Fruit fly (Drosophila melanogaster) whole organism, embryonic: ENCODE measurements around the gene Cpr73D.
A peak's percentile ranks its signal among the peaks of the same experiment; 100 is the strongest.

Experiments used
- Aef1 ChIP-seq: fragments of 200-800 bp; sonication (Bioruptor generic); IDR thresholded peaks from 3 replicates; pipeline ENCODE4 v1.3.6; 2022; ENCODE audit warnings: missing biosample characterization, missing genetic modification characterization
- CG11398 ChIP-seq: fragments of 200-800 bp; sonication (Bioruptor generic); optimal IDR thresholded peaks from 2 replicates; lab custom pipeline; 2016; ENCODE audit warnings: missing biosample characterization, missing genetic modification characterization
- CG12104 ChIP-seq: fragments of 200-800 bp; sonication (Bioruptor generic); optimal IDR thresholded peaks from 3 replicates; lab custom pipeline; 2016; ENCODE audit warnings: missing biosample characterization, missing genetic modification characterization
- CG14710 ChIP-seq: fragments of 200-800 bp; sonication (Bioruptor generic); optimal IDR thresholded peaks from 3 replicates; lab custom pipeline; 2019; ENCODE audit warnings: missing biosample characterization, mild to moderate bottlenecking, missing genetic modification characterization, moderate library complexity
- CG15601 ChIP-seq: fragments of 200-800 bp; sonication (Bioruptor generic); optimal IDR thresholded peaks from 3 replicates; lab custom pipeline; 2019; ENCODE audit warnings: missing biosample characterization, mild to moderate bottlenecking, missing genetic modification characterization, moderate library complexity
- CG17568 ChIP-seq: fragments of 200-800 bp; sonication (Bioruptor generic); optimal IDR thresholded peaks from 2 replicates; lab custom pipeline; 2018; ENCODE audit warnings: missing biosample characterization, mild to moderate bottlenecking, missing genetic modification characterization, moderate library complexity
- CG18619 ChIP-seq: fragments of 200-800 bp; sonication (Bioruptor generic); optimal IDR thresholded peaks from 3 replicates; lab custom pipeline; 2017; ENCODE audit warnings: missing biosample characterization, mild to moderate bottlenecking, missing genetic modification characterization
- CG2116 ChIP-seq: fragments of 200-800 bp; sonication (Bioruptor generic); optimal IDR thresholded peaks from 3 replicates; lab custom pipeline; 2018; ENCODE audit warnings: missing biosample characterization, mild to moderate bottlenecking, missing genetic modification characterization
- CG2202 ChIP-seq: fragments of 200-800 bp; sonication (Bioruptor generic); optimal IDR thresholded peaks from 2 replicates; lab custom pipeline; 2018; ENCODE audit warnings: missing biosample characterization, mild to moderate bottlenecking, missing genetic modification characterization
- CG3065 ChIP-seq: fragments of 200-800 bp; sonication (Bioruptor generic); optimal IDR thresholded peaks from 2 replicates; lab custom pipeline; 2016; ENCODE audit warnings: missing biosample characterization, missing genetic modification characterization
- CG6791 ChIP-seq: fragments of 200-800 bp; sonication (Bioruptor generic); IDR thresholded peaks from 3 replicates; pipeline ENCODE4 v1.3.6; 2022; ENCODE audit warnings: missing biosample characterization, missing genetic modification characterization; ENCODE audit not compliant: partially characterized antibody
- CG7839 ChIP-seq: fragments of 200-800 bp; sonication (Bioruptor generic); optimal IDR thresholded peaks from 3 replicates; lab custom pipeline; 2018; ENCODE audit warnings: missing biosample characterization, mild to moderate bottlenecking, missing genetic modification characterization, moderate library complexity
- CG9437 ChIP-seq: fragments of 200-800 bp; sonication (Bioruptor generic); optimal IDR thresholded peaks from 2 replicates; lab custom pipeline; 2018; ENCODE audit warnings: missing biosample characterization, mild to moderate bottlenecking, missing genetic modification characterization
- CG9797 ChIP-seq: fragments of 200-800 bp; sonication (Bioruptor generic); optimal IDR thresholded peaks from 3 replicates; lab custom pipeline; 2018; ENCODE audit warnings: missing biosample characterization, mild to moderate bottlenecking, missing genetic modification characterization
- CHES-1-like ChIP-seq: fragments of 200-800 bp; sonication (Bioruptor generic); optimal IDR thresholded peaks from 2 replicates; lab custom pipeline; 2016; ENCODE audit warnings: missing biosample characterization, missing genetic modification characterization
- CoRest ChIP-seq: fragments of 200-800 bp; sonication (Bioruptor generic); optimal IDR thresholded peaks from 3 replicates; lab custom pipeline; 2018; ENCODE audit warnings: missing biosample characterization, mild to moderate bottlenecking, missing genetic modification characterization, moderate library complexity
- Dip3 ChIP-seq: fragments of 200-800 bp; sonication (Bioruptor generic); optimal IDR thresholded peaks from 3 replicates; lab custom pipeline; 2016; ENCODE audit warnings: missing biosample characterization, missing genetic modification characterization
- Doc2 ChIP-seq: fragments of 200-800 bp; sonication (Bioruptor generic); IDR thresholded peaks from 2 replicates; pipeline ENCODE4 v1.3.6; 2022; ENCODE audit warnings: missing biosample characterization, missing genetic modification characterization
- Dp ChIP-seq: fragments of 200-800 bp; sonication (Bioruptor generic); optimal IDR thresholded peaks from 2 replicates; lab custom pipeline; 2018; ENCODE audit warnings: missing biosample characterization, mild to moderate bottlenecking, missing genetic modification characterization, moderate library complexity
- Drgx ChIP-seq: fragments of 200-800 bp; sonication (Bioruptor generic); IDR thresholded peaks from 2 replicates; pipeline ENCODE4 v1.3.6; 2022; ENCODE audit warnings: missing biosample characterization, missing genetic modification characterization
- Gsc ChIP-seq: fragments of 200-800 bp; sonication (Bioruptor generic); IDR thresholded peaks from 2 replicates; pipeline ENCODE4 v1.3.6; 2022; ENCODE audit warnings: missing biosample characterization, missing genetic modification characterization
- HLH3B ChIP-seq: fragments of 200-800 bp; sonication (Bioruptor generic); IDR thresholded peaks from 2 replicates; pipeline ENCODE4 v1.3.6; 2022; ENCODE audit warnings: missing biosample characterization, missing genetic modification characterization
- HLHmδ ChIP-seq: fragments of 200-800 bp; sonication (Bioruptor generic); optimal IDR thresholded peaks from 2 replicates; lab custom pipeline; 2018; ENCODE audit warnings: missing biosample characterization, mild to moderate bottlenecking, missing genetic modification characterization, moderate library complexity
- Hey ChIP-seq: fragments of 200-800 bp; sonication (Bioruptor generic); optimal IDR thresholded peaks from 3 replicates; lab custom pipeline; 2018; ENCODE audit warnings: missing biosample characterization, mild to moderate bottlenecking, missing genetic modification characterization
- HmgD ChIP-seq: fragments of 200-800 bp; sonication (Bioruptor generic); optimal IDR thresholded peaks from 3 replicates; lab custom pipeline; 2016; ENCODE audit warnings: missing biosample characterization, missing genetic modification characterization
- HmgZ ChIP-seq: fragments of 200-800 bp; sonication (Bioruptor generic); optimal IDR thresholded peaks from 2 replicates; lab custom pipeline; 2018; ENCODE audit warnings: missing biosample characterization, mild to moderate bottlenecking, missing genetic modification characterization
- Hr39 ChIP-seq: fragments of >200 bp; optimal IDR thresholded peaks from 2 replicates; lab custom pipeline; 2017
- Kr ChIP-seq: fragments of 200-800 bp; sonication (Bioruptor generic); optimal IDR thresholded peaks from 2 replicates; lab custom pipeline; 2017; ENCODE audit warnings: missing biosample characterization, mild to moderate bottlenecking, missing genetic modification characterization
- Mes4 ChIP-seq: fragments of 200-800 bp; sonication (Bioruptor generic); optimal IDR thresholded peaks from 2 replicates; lab custom pipeline; 2016; ENCODE audit warnings: missing biosample characterization, missing genetic modification characterization
- Myb ChIP-seq: fragments of 200-800 bp; sonication (Bioruptor generic); optimal IDR thresholded peaks from 2 replicates; lab custom pipeline; 2016; ENCODE audit warnings: missing biosample characterization, missing genetic modification characterization
- NK7.1 ChIP-seq: fragments of 200-800 bp; sonication (Bioruptor generic); optimal IDR thresholded peaks from 3 replicates; lab custom pipeline; 2016; ENCODE audit warnings: missing biosample characterization, missing genetic modification characterization
- Nf-YC ChIP-seq: fragments of 200-800 bp; optimal IDR thresholded peaks from 3 replicates; lab custom pipeline; 2019; ENCODE audit warnings: missing biosample characterization, mild to moderate bottlenecking, missing genetic modification characterization, moderate library complexity
- NfI ChIP-seq: fragments of 200-800 bp; sonication (Bioruptor generic); optimal IDR thresholded peaks from 3 replicates; lab custom pipeline; 2018; ENCODE audit warnings: missing biosample characterization, mild to moderate bottlenecking, missing genetic modification characterization, moderate library complexity
- Oli ChIP-seq: fragments of 200-800 bp; sonication (Bioruptor generic); optimal IDR thresholded peaks from 2 replicates; lab custom pipeline; 2018; ENCODE audit warnings: missing biosample characterization, mild to moderate bottlenecking, missing genetic modification characterization, moderate library complexity
- Pdp1 ChIP-seq, 2 experiments: fragments of 200-800 bp; sonication (Bioruptor generic); optimal IDR thresholded peaks; 3 replicates each; lab custom pipeline; 2016; ENCODE audit warnings: missing biosample characterization in 2 of 2, missing genetic modification characterization in 2 of 2, mild to moderate bottlenecking in 1 of 2, moderate library complexity in 1 of 2
- Rfx ChIP-seq: fragments of 200-800 bp; sonication (Bioruptor generic); IDR thresholded peaks from 2 replicates; pipeline ENCODE4 v1.3.6; 2022; ENCODE audit warnings: missing biosample characterization, missing genetic modification characterization
- Sox102F ChIP-seq: fragments of 200-800 bp; sonication (Bioruptor generic); optimal IDR thresholded peaks from 2 replicates; lab custom pipeline; 2018; ENCODE audit warnings: missing biosample characterization, mild to moderate bottlenecking, missing genetic modification characterization, moderate library complexity
- Sry-δ ChIP-seq: fragments of 200-800 bp; sonication (Bioruptor generic); optimal IDR thresholded peaks from 2 replicates; lab custom pipeline; 2016; ENCODE audit warnings: missing biosample characterization, missing genetic modification characterization
- Xbp1 ChIP-seq: fragments of 200-800 bp; sonication (Bioruptor generic); optimal IDR thresholded peaks from 3 replicates; lab custom pipeline; 2016; ENCODE audit warnings: missing biosample characterization, mild to moderate bottlenecking, missing genetic modification characterization
- Xrp1 ChIP-seq: fragments of 200-800 bp; sonication (Bioruptor generic); IDR thresholded peaks from 2 replicates; pipeline ENCODE4 v1.3.6; 2022; ENCODE audit warnings: missing biosample characterization, missing genetic modification characterization
- ato ChIP-seq: fragments of 200-800 bp; sonication (Bioruptor generic); IDR thresholded peaks from 2 replicates; pipeline ENCODE4 v1.3.6; 2022; ENCODE audit warnings: missing biosample characterization, missing genetic modification characterization; ENCODE audit not compliant: partially characterized antibody
- bowl ChIP-seq: fragments of 200-800 bp; sonication (Bioruptor generic); IDR thresholded peaks from 2 replicates; pipeline ENCODE4 v1.3.6; 2022; ENCODE audit warnings: missing biosample characterization, missing genetic modification characterization
- chif ChIP-seq, 2 experiments: fragments of 200-800 bp; sonication (Bioruptor generic); optimal IDR thresholded peaks; 3 replicates each; lab custom pipeline; 2016; ENCODE audit warnings: missing biosample characterization in 2 of 2, missing genetic modification characterization in 2 of 2
- dpn ChIP-seq, 2 experiments: fragments of 200-800 bp; sonication (Bioruptor generic); optimal IDR thresholded peaks; 3 replicates each; lab custom pipeline; 2016; ENCODE audit warnings: missing biosample characterization in 2 of 2, missing genetic modification characterization in 2 of 2
- ind ChIP-seq: fragments of 200-800 bp; sonication (Bioruptor generic); optimal IDR thresholded peaks from 3 replicates; lab custom pipeline; 2016; ENCODE audit warnings: missing biosample characterization, missing genetic modification characterization
- inv ChIP-seq: fragments of 200-800 bp; sonication (Bioruptor generic); IDR thresholded peaks from 2 replicates; pipeline ENCODE4 v1.3.6; 2022; ENCODE audit warnings: missing biosample characterization, missing genetic modification characterization; ENCODE audit not compliant: partially characterized antibody
- lola ChIP-seq, 3 experiments: fragments of >200 bp in 2 of 3; fragments of 200-800 bp in 1 of 3; sonication (Bioruptor generic) in 1 of 3; optimal IDR thresholded peaks; 2 replicates each; lab custom pipeline; 2017 to 2019; ENCODE audit warnings: missing biosample characterization in 3 of 3, missing genetic modification characterization in 3 of 3, mild to moderate bottlenecking in 1 of 3, moderate library complexity in 1 of 3
- nmo ChIP-seq: fragments of 200-800 bp; sonication (Bioruptor generic); optimal IDR thresholded peaks from 2 replicates; lab custom pipeline; 2018; ENCODE audit warnings: missing biosample characterization, mild to moderate bottlenecking, missing genetic modification characterization, moderate library complexity
- pb ChIP-seq: fragments of 200-800 bp; sonication (Bioruptor generic); optimal IDR thresholded peaks from 3 replicates; lab custom pipeline; 2016; ENCODE audit warnings: missing biosample characterization, missing genetic modification characterization
- sens-2 ChIP-seq: fragments of 200-800 bp; sonication (Bioruptor generic); IDR thresholded peaks from 2 replicates; pipeline ENCODE4 v1.3.6; 2022; ENCODE audit warnings: missing biosample characterization, missing genetic modification characterization
- zfh2 ChIP-seq: fragments of 200-800 bp; sonication (Bioruptor generic); optimal IDR thresholded peaks from 2 replicates; lab custom pipeline; 2016; ENCODE audit warnings: missing biosample characterization, missing genetic modification characterization

Gene Cpr73D

DNA sequence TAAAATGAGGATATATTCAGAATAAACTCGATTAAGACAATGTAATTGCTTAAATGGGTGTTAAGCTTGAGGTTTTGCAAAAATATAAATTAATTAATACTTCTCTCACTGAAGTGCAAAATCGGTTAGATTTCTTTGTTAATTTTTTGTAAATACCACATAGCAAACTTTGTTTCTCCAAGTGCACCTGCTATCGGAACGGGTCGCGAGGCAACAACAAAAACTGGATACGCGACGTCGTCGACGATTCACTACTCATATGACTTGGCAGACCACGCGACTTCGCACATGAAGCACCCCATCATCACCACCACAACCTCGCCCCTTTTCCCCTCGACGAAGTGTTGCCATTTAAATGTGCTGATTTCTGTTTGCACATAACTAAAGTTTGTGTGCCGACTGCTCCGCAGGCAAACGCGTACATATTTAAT lies 49.6 kb upstream of the Cpr73D start (continued):
- no peak for TF ChIP-seq HmgD (GFP tag; lab: Kevin White, UChicago)
- TF ChIP-seq CG18619 (GFP tag; lab: Kevin White, UChicago): peak; percentile 13
- TF ChIP-seq CG6791: no peak
- no peak for TF ChIP-seq bowl
- no peak for TF ChIP-seq CG2202 (tag; lab: Kevin White, UChicago)
- no peak for TF ChIP-seq CG2116 (GFP tag; lab: Kevin White, UChicago)
- TF ChIP-seq ato (GFP tag; lab: Robert Waterston, UW): no peak
- no peak for TF ChIP-seq inv
- no peak for TF ChIP-seq HLHmδ (GFP tag; lab: Kevin White, UChicago)
- no peak for TF ChIP-seq Hr39 (lab: Kevin White, UChicago)
- no peak for TF ChIP-seq CHES-1-like
- no peak for TF ChIP-seq sens-2 (GFP tag; lab: Robert Waterston, UW)
- TF ChIP-seq Oli (tag; lab: Kevin White, UChicago): peak; percentile 17
- no peak for TF ChIP-seq chif (GFP tag; optimal IDR thresholded peaks at IDR 0.05; lab: Kevin White, UChicago)
- no peak for TF ChIP-seq CG12104
- TF ChIP-seq dpn (GFP tag; optimal IDR thresholded peaks at IDR 0.05; lab: Kevin White, UChicago): peak in 1 of 2 experiments; percentile 4
- peak in 1 of 2 experiments; percentile 17 for TF ChIP-seq Pdp1 (GFP tag; optimal IDR thresholded peaks at IDR 0.05; lab: Kevin White, UChicago)
- no peak for TF ChIP-seq CG17568 (GFP tag; lab: Kevin White, UChicago)
- no peak for TF ChIP-seq CG14710 (tag; lab: Kevin White, UChicago)
- TF ChIP-seq NfI (GFP tag; lab: Kevin White, UChicago): peak; percentile 22
- TF ChIP-seq Kr: no peak
- no peak for TF ChIP-seq lola (GFP tag; optimal IDR thresholded peaks at IDR 0.05; lab: Kevin White, UChicago)
- peak; percentile 52 for TF ChIP-seq Xbp1
- TF ChIP-seq CG11398 (GFP tag; lab: Kevin White, UChicago): no peak
- no peak for TF ChIP-seq Dp (GFP tag; lab: Kevin White, UChicago)
- no peak for TF ChIP-seq CG3065 (GFP tag; lab: Kevin White, UChicago)
- TF ChIP-seq CG15601: no peak
- TF ChIP-seq ind (GFP tag; lab: Kevin White, UChicago): peak; percentile 15
- peak; percentile 39 for TF ChIP-seq Sox102F (GFP tag; lab: Kevin White, UChicago)
- TF ChIP-seq Hey (tag; lab: Kevin White, UChicago): peak; percentile 28
- TF ChIP-seq Sry-δ (GFP tag; lab: Kevin White, UChicago): no peak
- peak; percentile 39 for TF ChIP-seq CG9437 (GFP tag; lab: Kevin White, UChicago)
- TF ChIP-seq CG9797 (GFP tag; lab: Kevin White, UChicago): no peak
- peak; percentile 56; the same call in 1 of the 2 replicates for TF ChIP-seq Drgx
- TF ChIP-seq Myb (GFP tag; lab: Kevin White, UChicago): no peak
- no peak for TF ChIP-seq zfh2 (GFP tag; lab: Kevin White, UChicago)
- TF ChIP-seq NK7.1 (GFP tag; lab: Kevin White, UChicago): no peak
- no peak for TF ChIP-seq Nf-YC (tag; lab: Kevin White, UChicago)
- TF ChIP-seq Rfx (GFP tag; lab: Robert Waterston, UW): peak; percentile 69
- peak; percentile 3 for TF ChIP-seq Dip3 (GFP tag; lab: Kevin White, UChicago)
- peak; percentile 24 for TF ChIP-seq nmo (GFP tag; lab: Kevin White, UChicago)
- TF ChIP-seq Mes4 (GFP tag; lab: Kevin White, UChicago): no peak
- TF ChIP-seq Doc2 (GFP tag; lab: Robert Waterston, UW): no peak
- peak; percentile 64 for TF ChIP-seq HLH3B (GFP tag; lab: Robert Waterston, UW)
- peak; percentile 38 for TF ChIP-seq CoRest
- TF ChIP-seq CG7839 (tag; lab: Kevin White, UChicago): peak; percentile 46
- TF ChIP-seq Aef1 (GFP tag; lab: Robert Waterston, UW): no peak
- no peak for TF ChIP-seq Gsc (GFP tag; lab: Robert Waterston, UW)
- TF ChIP-seq Xrp1: peak; percentile 35; the same call in 1 of the 2 replicates
- no peak for TF ChIP-seq pb
- TF ChIP-seq HmgZ (tag; lab: Kevin White, UChicago): peak; percentile 2
